Worm (Caenorhabditis elegans) whole organism, mixed stage, embryonic: Measurements from ENCODE around the gene spp-8.

Experiments
- ceh-39 ChIP-seq: fragments of 150-350 bp; optimal IDR thresholded peaks from 2 replicates; lab custom pipeline; 2014; ENCODE audit warnings: missing biosample characterization, missing genetic modification characterization
- ceh-83 ChIP-seq: fragments of 200-800 bp; sonication (Bioruptor generic); optimal IDR thresholded peaks from 2 replicates; lab custom pipeline; 2018; ENCODE audit warnings: mild to moderate bottlenecking, missing genetic modification characterization, missing compliant biosample characterization
- ces-1 ChIP-seq: fragments of 150-350 bp; optimal IDR thresholded peaks from 2 replicates; lab custom pipeline; 2014; ENCODE audit warnings: missing biosample characterization, missing genetic modification reagents, missing genetic modification characterization
- drap-1 ChIP-seq: fragments of 200-800 bp; sonication (Bioruptor generic); optimal IDR thresholded peaks from 3 replicates; lab custom pipeline; 2018; ENCODE audit warnings: mild to moderate bottlenecking, missing genetic modification characterization, missing compliant biosample characterization
- elt-3 ChIP-seq: fragments of 150-350 bp; optimal IDR thresholded peaks from 2 replicates; lab custom pipeline; 2014; ENCODE audit warnings: missing biosample characterization, missing genetic modification characterization
- lin-13 ChIP-seq: fragments of 150-350 bp; optimal IDR thresholded peaks from 2 replicates; lab custom pipeline; 2014; ENCODE audit warnings: missing biosample characterization, missing genetic modification characterization
- lsy-2 ChIP-seq: fragments of 150-350 bp; optimal IDR thresholded peaks from 2 replicates; lab custom pipeline; 2014; ENCODE audit warnings: missing biosample characterization, missing genetic modification characterization
- nhr-12 ChIP-seq: fragments of 150-350 bp; optimal IDR thresholded peaks from 2 replicates; lab custom pipeline; 2014; ENCODE audit warnings: missing biosample characterization, missing genetic modification characterization
- nhr-76 ChIP-seq: sonication (generic microtip); optimal IDR thresholded peaks from 2 replicates; lab custom pipeline; 2017; ENCODE audit warnings: missing biosample characterization, missing genetic modification characterization
- sptf-1 ChIP-seq: sonication (generic microtip); optimal IDR thresholded peaks from 2 replicates; lab custom pipeline; 2017; ENCODE audit warnings: mild to moderate bottlenecking, missing genetic modification characterization, moderate library complexity, missing compliant biosample characterization
- unc-62 ChIP-seq: fragments of 150-350 bp; optimal IDR thresholded peaks from 2 replicates; lab custom pipeline; 2014; ENCODE audit warnings: missing biosample characterization, missing genetic modification reagents, missing genetic modification characterization
- zip-8 ChIP-seq: fragments of 150-350 bp; optimal IDR thresholded peaks from 2 replicates; lab custom pipeline; 2014; ENCODE audit warnings: missing biosample characterization, missing genetic modification characterization

ce11 chrIV:8453178-8453577 is 28.3 kb upstream of the spp-8 start:
- no peak for TF ChIP-seq nhr-76 (tag; lab: Kevin White, UChicago)
- no peak for TF ChIP-seq zip-8 (tag; lab: Kevin White, UChicago)
- TF ChIP-seq lsy-2 (tag; lab: Kevin White, UChicago): no peak
- no peak for TF ChIP-seq nhr-12 (tag; lab: Kevin White, UChicago)
- no peak for TF ChIP-seq ceh-83
- TF ChIP-seq lin-13: no peak
- TF ChIP-seq unc-62: no peak
- TF ChIP-seq ceh-39 (tag; lab: Kevin White, UChicago): no peak
- TF ChIP-seq drap-1 (GFP tag; lab: Kevin White, UChicago): no peak
- no peak for TF ChIP-seq ces-1
- TF ChIP-seq sptf-1 (tag; lab: Kevin White, UChicago): no peak
- TF ChIP-seq elt-3 (tag; lab: Kevin White, UChicago): no peak
